Fruit fly (Drosophila melanogaster) whole organism, embryonic: ENCODE data around the gene Takl2.
A peak's percentile ranks its signal among the peaks of the same experiment; 100 is the strongest.

ENCODE experiments used
- Abd-B ChIP-seq: fragments of 200-800 bp; sonication (Bioruptor generic); optimal IDR thresholded peaks from 2 replicates; lab custom pipeline; 2018; ENCODE audit warnings: missing biosample characterization, mild to moderate bottlenecking, missing genetic modification characterization, moderate library complexity
- CG15601 ChIP-seq: fragments of 200-800 bp; sonication (Bioruptor generic); optimal IDR thresholded peaks from 3 replicates; lab custom pipeline; 2019; ENCODE audit warnings: missing biosample characterization, mild to moderate bottlenecking, missing genetic modification characterization, moderate library complexity
- CG31388 ChIP-seq: fragments of 200-800 bp; sonication (Bioruptor generic); optimal IDR thresholded peaks from 2 replicates; lab custom pipeline; 2016; ENCODE audit warnings: missing biosample characterization, missing genetic modification characterization
- CG8765 ChIP-seq: fragments of 200-800 bp; sonication (Bioruptor generic); IDR thresholded peaks from 2 replicates; pipeline ENCODE4 v1.3.6; 2022; ENCODE audit warnings: missing biosample characterization, missing genetic modification characterization
- MTF-1 ChIP-seq: fragments of 200-800 bp; sonication (Bioruptor generic); optimal IDR thresholded peaks from 2 replicates; lab custom pipeline; 2018; ENCODE audit warnings: missing biosample characterization, mild to moderate bottlenecking, missing genetic modification characterization, borderline replicate concordance
- Six4 ChIP-seq: fragments of 200-800 bp; sonication (Bioruptor generic); optimal IDR thresholded peaks from 2 replicates; lab custom pipeline; 2016; ENCODE audit warnings: missing biosample characterization, missing genetic modification characterization
- eve ChIP-seq, 2 experiments: fragments of >200 bp; optimal IDR thresholded peaks; 2 replicates each; lab custom pipeline; 2017; ENCODE audit warnings: missing biosample characterization in 2 of 2, missing genetic modification characterization in 2 of 2
- h ChIP-seq: fragments of >200 bp; optimal IDR thresholded peaks from 2 replicates; lab custom pipeline; 2017

Takl2 gene

dm6 chr3R:22684044-22684947, 49.4 kb downstream of the Takl2 start (continued):
- TF ChIP-seq MTF-1 (GFP tag; lab: Kevin White, UChicago) (peak; percentile 27), CG15601 (tag; lab: Kevin White, UChicago) (no peak), eve (GFP tag; optimal IDR thresholded peaks at IDR 0.05; lab: Kevin White, UChicago) (no peak), h (no peak), Abd-B (GFP tag; lab: Kevin White, UChicago) (no peak), CG8765 (no peak), CG31388 (GFP tag; lab: Kevin White, UChicago) (no peak), Six4 (no peak)
